Fruit fly (Drosophila melanogaster) whole organism, embryonic: ENCODE measurements around the gene Snm1.
A peak's percentile ranks its signal among the peaks of the same experiment; 100 is the strongest.

Experiments
- BtbVII ChIP-seq: fragments of 200-800 bp; sonication (Bioruptor generic); optimal IDR thresholded peaks from 3 replicates; lab custom pipeline; 2017; ENCODE audit warnings: missing biosample characterization, mild to moderate bottlenecking, missing genetic modification characterization
- CG11723 ChIP-seq: fragments of 200-800 bp; sonication (Bioruptor generic); optimal IDR thresholded peaks from 2 replicates; lab custom pipeline; 2017; ENCODE audit warnings: missing biosample characterization, mild to moderate bottlenecking, missing genetic modification characterization
- CG12744 ChIP-seq: fragments of 200-800 bp; sonication (Bioruptor generic); optimal IDR thresholded peaks from 2 replicates; lab custom pipeline; 2016; ENCODE audit warnings: missing biosample characterization, missing genetic modification characterization
- CG13775 ChIP-seq: fragments of 200-800 bp; sonication (Bioruptor generic); optimal IDR thresholded peaks from 3 replicates; lab custom pipeline; 2017; ENCODE audit warnings: missing biosample characterization, mild to moderate bottlenecking, missing genetic modification characterization
- CG15514 ChIP-seq: fragments of 200-800 bp; sonication (Bioruptor generic); optimal IDR thresholded peaks from 3 replicates; lab custom pipeline; 2017; ENCODE audit warnings: missing biosample characterization, missing genetic modification characterization, mild to moderate bottlenecking, moderate library complexity, missing genetic modification reagents
- CG17802 ChIP-seq: fragments of 200-800 bp; sonication (Bioruptor generic); optimal IDR thresholded peaks from 2 replicates; lab custom pipeline; 2018; ENCODE audit warnings: missing biosample characterization, mild to moderate bottlenecking, missing genetic modification characterization, moderate library complexity
- CG18764 ChIP-seq: fragments of 200-800 bp; sonication (Bioruptor generic); optimal IDR thresholded peaks from 3 replicates; lab custom pipeline; 2016; ENCODE audit warnings: missing biosample characterization, missing genetic modification characterization
- CG2712 ChIP-seq: fragments of 200-800 bp; optimal IDR thresholded peaks from 3 replicates; lab custom pipeline; 2019; ENCODE audit warnings: missing biosample characterization, mild to moderate bottlenecking, missing genetic modification characterization, moderate library complexity
- CG2889 ChIP-seq: fragments of 200-800 bp; sonication (Bioruptor generic); IDR thresholded peaks from 3 replicates; pipeline ENCODE4 v1.3.6; 2022; ENCODE audit warnings: missing biosample characterization, missing genetic modification characterization
- CG31365 ChIP-seq: fragments of 200-800 bp; sonication (Bioruptor generic); optimal IDR thresholded peaks from 2 replicates; lab custom pipeline; 2018; ENCODE audit warnings: missing biosample characterization, mild to moderate bottlenecking, missing genetic modification characterization
- CG31441 ChIP-seq: fragments of 200-800 bp; sonication (Bioruptor generic); IDR thresholded peaks from 2 replicates; pipeline ENCODE4 v1.3.6; 2022; ENCODE audit warnings: missing biosample characterization, missing genetic modification characterization
- CG34224 ChIP-seq: fragments of 200-800 bp; sonication (Bioruptor generic); IDR thresholded peaks from 3 replicates; pipeline ENCODE4 v1.3.6; 2022; ENCODE audit warnings: missing biosample characterization, missing genetic modification characterization; ENCODE audit not compliant: partially characterized antibody
- CG3838 ChIP-seq: fragments of 200-800 bp; sonication (Bioruptor generic); optimal IDR thresholded peaks from 3 replicates; lab custom pipeline; 2016; ENCODE audit warnings: missing biosample characterization, missing genetic modification characterization
- CG7271 ChIP-seq: fragments of 200-800 bp; sonication (Bioruptor generic); optimal IDR thresholded peaks from 2 replicates; lab custom pipeline; 2018; ENCODE audit warnings: missing biosample characterization, mild to moderate bottlenecking, missing genetic modification characterization, moderate library complexity
- CG8924 ChIP-seq: fragments of 200-800 bp; optimal IDR thresholded peaks from 3 replicates; lab custom pipeline; 2019; ENCODE audit warnings: missing biosample characterization, mild to moderate bottlenecking, missing genetic modification characterization, moderate library complexity
- CG9215 ChIP-seq: fragments of 200-800 bp; sonication (Bioruptor generic); IDR thresholded peaks from 2 replicates; pipeline ENCODE4 v1.3.6; 2022; ENCODE audit warnings: missing biosample characterization, missing genetic modification characterization
- CG9817 ChIP-seq: fragments of 200-800 bp; sonication (Bioruptor generic); optimal IDR thresholded peaks from 2 replicates; lab custom pipeline; 2018; ENCODE audit warnings: missing biosample characterization, mild to moderate bottlenecking, missing genetic modification characterization, moderate library complexity
- Camta ChIP-seq: fragments of 200-800 bp; sonication (Bioruptor generic); optimal IDR thresholded peaks from 2 replicates; lab custom pipeline; 2016; ENCODE audit warnings: missing biosample characterization, missing genetic modification characterization
- D19A ChIP-seq: fragments of 200-800 bp; optimal IDR thresholded peaks from 3 replicates; lab custom pipeline; 2019; ENCODE audit warnings: missing biosample characterization, mild to moderate bottlenecking, missing genetic modification characterization, moderate library complexity
- Dip3 ChIP-seq: fragments of 200-800 bp; sonication (Bioruptor generic); optimal IDR thresholded peaks from 3 replicates; lab custom pipeline; 2016; ENCODE audit warnings: missing biosample characterization, missing genetic modification characterization
- Doc3 ChIP-seq: fragments of 200-800 bp; sonication (Bioruptor generic); IDR thresholded peaks from 3 replicates; pipeline ENCODE4 v1.3.6; 2022; ENCODE audit warnings: missing biosample characterization, missing genetic modification characterization; ENCODE audit not compliant: partially characterized antibody
- Drgx ChIP-seq: fragments of 200-800 bp; sonication (Bioruptor generic); IDR thresholded peaks from 2 replicates; pipeline ENCODE4 v1.3.6; 2022; ENCODE audit warnings: missing biosample characterization, missing genetic modification characterization
- Ets65A ChIP-seq: fragments of 200-800 bp; sonication (Bioruptor generic); peaks from one replicate; lab custom pipeline; 2016; ENCODE audit warnings: missing biosample characterization, missing genetic modification characterization
- Ets97D ChIP-seq: fragments of 200-800 bp; sonication (Bioruptor generic); optimal IDR thresholded peaks from 3 replicates; lab custom pipeline; 2016; ENCODE audit warnings: missing biosample characterization, missing genetic modification characterization
- Gsc ChIP-seq: fragments of 200-800 bp; sonication (Bioruptor generic); IDR thresholded peaks from 2 replicates; pipeline ENCODE4 v1.3.6; 2022; ENCODE audit warnings: missing biosample characterization, missing genetic modification characterization
- Hand ChIP-seq: fragments of 200-800 bp; sonication (Bioruptor generic); optimal IDR thresholded peaks from 2 replicates; lab custom pipeline; 2017; ENCODE audit warnings: mild to moderate bottlenecking, missing biosample characterization, missing genetic modification reagents, missing genetic modification characterization
- Kr ChIP-seq: fragments of 200-800 bp; sonication (Bioruptor generic); optimal IDR thresholded peaks from 2 replicates; lab custom pipeline; 2017; ENCODE audit warnings: missing biosample characterization, mild to moderate bottlenecking, missing genetic modification characterization
- Lhr ChIP-seq: fragments of 200-800 bp; sonication (Bioruptor generic); optimal IDR thresholded peaks from 3 replicates; lab custom pipeline; 2017; ENCODE audit warnings: mild to moderate bottlenecking, missing biosample characterization, missing genetic modification reagents, missing genetic modification characterization
- Lpt ChIP-seq: fragments of >200 bp; optimal IDR thresholded peaks from 2 replicates; lab custom pipeline; 2018; ENCODE audit warnings: missing biosample characterization, missing genetic modification characterization
- MBD-R2 ChIP-seq: fragments of 200-800 bp; sonication (Bioruptor generic); IDR thresholded peaks from 2 replicates; pipeline ENCODE4 v1.3.6; 2022; ENCODE audit warnings: missing biosample characterization, missing genetic modification characterization
- Poxn ChIP-seq: fragments of 200-800 bp; sonication (Bioruptor generic); IDR thresholded peaks from 2 replicates; pipeline ENCODE4 v1.3.6; 2022; ENCODE audit warnings: missing biosample characterization, missing genetic modification characterization
- Side ChIP-seq: fragments of 200-800 bp; sonication (Bioruptor generic); optimal IDR thresholded peaks from 2 replicates; lab custom pipeline; 2016; ENCODE audit warnings: missing biosample characterization, missing genetic modification characterization
- ato ChIP-seq: fragments of 200-800 bp; sonication (Bioruptor generic); IDR thresholded peaks from 2 replicates; pipeline ENCODE4 v1.3.6; 2022; ENCODE audit warnings: missing biosample characterization, missing genetic modification characterization; ENCODE audit not compliant: partially characterized antibody
- eyg ChIP-seq: fragments of 200-800 bp; sonication (Bioruptor generic); optimal IDR thresholded peaks from 3 replicates; lab custom pipeline; 2016; ENCODE audit warnings: missing biosample characterization, missing genetic modification characterization
- ftz-f1 ChIP-seq: fragments of 200-800 bp; sonication (Bioruptor generic); optimal IDR thresholded peaks from 2 replicates; lab custom pipeline; 2016; ENCODE audit warnings: missing biosample characterization, missing genetic modification characterization
- jigr1 ChIP-seq: fragments of 200-800 bp; sonication (Bioruptor generic); IDR thresholded peaks from 3 replicates; pipeline ENCODE4 v1.3.6; 2022; ENCODE audit warnings: missing biosample characterization, missing genetic modification characterization
- kah ChIP-seq: fragments of 200-800 bp; sonication (Bioruptor generic); optimal IDR thresholded peaks from 2 replicates; lab custom pipeline; 2018; ENCODE audit warnings: missing biosample characterization, mild to moderate bottlenecking, missing genetic modification characterization
- kay ChIP-seq: fragments of 200-800 bp; sonication (Bioruptor generic); optimal IDR thresholded peaks from 2 replicates; lab custom pipeline; 2016; ENCODE audit warnings: missing biosample characterization, missing genetic modification characterization
- kni ChIP-seq: fragments of 200-800 bp; sonication (Bioruptor generic); optimal IDR thresholded peaks from 3 replicates; lab custom pipeline; 2017; ENCODE audit warnings: mild to moderate bottlenecking, missing biosample characterization, missing genetic modification reagents, missing genetic modification characterization
- lab ChIP-seq: fragments of 200-800 bp; sonication (Bioruptor generic); optimal IDR thresholded peaks from 3 replicates; lab custom pipeline; 2017; ENCODE audit warnings: missing biosample characterization, missing genetic modification characterization, mild to moderate bottlenecking, moderate library complexity, missing genetic modification reagents
- maf-S ChIP-seq: fragments of 200-800 bp; sonication (Bioruptor generic); optimal IDR thresholded peaks from 2 replicates; lab custom pipeline; 2016; ENCODE audit warnings: missing biosample characterization, missing genetic modification characterization
- nom ChIP-seq: fragments of 200-800 bp; sonication (Bioruptor generic); optimal IDR thresholded peaks from 2 replicates; lab custom pipeline; 2017; ENCODE audit warnings: missing biosample characterization, missing genetic modification characterization, mild to moderate bottlenecking, moderate library complexity, missing genetic modification reagents
- odd ChIP-seq: fragments of 200-800 bp; sonication (Bioruptor generic); optimal IDR thresholded peaks from 2 replicates; lab custom pipeline; 2017; ENCODE audit warnings: missing biosample characterization, mild to moderate bottlenecking, missing genetic modification characterization
- onecut ChIP-seq: fragments of 200-800 bp; sonication (Bioruptor generic); IDR thresholded peaks from 2 replicates; pipeline ENCODE4 v1.3.6; 2022; ENCODE audit warnings: missing biosample characterization, missing genetic modification characterization
- ro ChIP-seq: fragments of 200-800 bp; sonication (Bioruptor generic); IDR thresholded peaks from 2 replicates; pipeline ENCODE4 v1.3.6; 2022; ENCODE audit warnings: missing biosample characterization, missing genetic modification characterization
- run ChIP-seq: fragments of 200-800 bp; sonication (Bioruptor generic); optimal IDR thresholded peaks from 3 replicates; lab custom pipeline; 2018; ENCODE audit warnings: missing biosample characterization, mild to moderate bottlenecking, missing genetic modification characterization
- sens-2 ChIP-seq: fragments of 200-800 bp; sonication (Bioruptor generic); IDR thresholded peaks from 2 replicates; pipeline ENCODE4 v1.3.6; 2022; ENCODE audit warnings: missing biosample characterization, missing genetic modification characterization
- sima ChIP-seq: fragments of 200-800 bp; sonication (Bioruptor generic); optimal IDR thresholded peaks from 2 replicates; lab custom pipeline; 2016; ENCODE audit warnings: missing biosample characterization, missing genetic modification characterization
- sug ChIP-seq: fragments of 200-800 bp; optimal IDR thresholded peaks from 2 replicates; lab custom pipeline; 2019; ENCODE audit warnings: missing biosample characterization, mild to moderate bottlenecking, missing genetic modification characterization, moderate library complexity
- tap ChIP-seq: fragments of 200-800 bp; optimal IDR thresholded peaks from 3 replicates; lab custom pipeline; 2019; ENCODE audit warnings: missing biosample characterization, mild to moderate bottlenecking, missing genetic modification characterization, moderate library complexity
- wdn ChIP-seq: fragments of 200-800 bp; sonication (Bioruptor generic); IDR thresholded peaks from 2 replicates; pipeline ENCODE4 v1.3.6; 2022; ENCODE audit warnings: missing biosample characterization, missing genetic modification characterization
- zfh1 ChIP-seq: fragments of 200-800 bp; sonication (Bioruptor generic); IDR thresholded peaks from 3 replicates; pipeline ENCODE4 v1.3.6; 2022; ENCODE audit warnings: missing biosample characterization, missing genetic modification characterization

The Snm1 gene

dm6 chr3R:5568590-5568989, 13.7 kb downstream of the Snm1 start, which contains the start of the genes CG2931 and Rheb (continued):
- peak; percentile 57 for TF ChIP-seq CG7271 (tag; lab: Kevin White, UChicago)
- TF ChIP-seq CG31365 (tag; lab: Kevin White, UChicago) = no peak
- TF ChIP-seq Hand (GFP tag; lab: Kevin White, UChicago) = peak; percentile 13
- TF ChIP-seq Side (GFP tag; lab: Kevin White, UChicago) = no peak
- TF ChIP-seq kay (GFP tag; lab: Kevin White, UChicago) = peak; percentile 51
- TF ChIP-seq CG31441 (GFP tag; lab: Robert Waterston, UW) = peak; percentile 61
- no peak for TF ChIP-seq kni (GFP tag; lab: Kevin White, UChicago)
- no peak for TF ChIP-seq Poxn (GFP tag; lab: Robert Waterston, UW)
- no peak for TF ChIP-seq ro (GFP tag; lab: Robert Waterston, UW)
- TF ChIP-seq CG9215 (GFP tag; lab: Robert Waterston, UW) = peak; percentile 52
- TF ChIP-seq sug = peak; percentile 63
- TF ChIP-seq CG13775 (GFP tag; lab: Kevin White, UChicago) = peak; percentile 70
- TF ChIP-seq CG3838 (GFP tag; lab: Kevin White, UChicago) = no peak
- no peak for TF ChIP-seq Lpt (GFP tag; lab: Kevin White, UChicago)
- TF ChIP-seq CG8924 (tag; lab: Kevin White, UChicago) = peak; percentile 72
- TF ChIP-seq odd (GFP tag; lab: Kevin White, UChicago) = no peak
- TF ChIP-seq CG9817 = peak; percentile 76
- peak; percentile 79 for TF ChIP-seq Doc3
- peak; percentile 76 for TF ChIP-seq Ets97D (GFP tag; lab: Kevin White, UChicago)
- no peak for TF ChIP-seq sens-2
- peak; percentile 42 for TF ChIP-seq CG12744 (GFP tag; lab: Kevin White, UChicago)
- no peak for TF ChIP-seq jigr1 (GFP tag; lab: Robert Waterston, UW)
- no peak for TF ChIP-seq Drgx (GFP tag; lab: Robert Waterston, UW)
- no peak for TF ChIP-seq BtbVII (GFP tag; lab: Kevin White, UChicago)
- TF ChIP-seq Ets65A (GFP tag; lab: Kevin White, UChicago) = peak; percentile 94
- peak; percentile 78 for TF ChIP-seq CG2712 (tag; lab: Kevin White, UChicago)
- TF ChIP-seq kah (GFP tag; lab: Kevin White, UChicago) = no peak
- peak; percentile 84 for TF ChIP-seq onecut (GFP tag; lab: Robert Waterston, UW)
- peak; percentile 51 for TF ChIP-seq lab (GFP tag; lab: Kevin White, UChicago)
- TF ChIP-seq ato (GFP tag; lab: Robert Waterston, UW) = no peak
- peak; percentile 51 for TF ChIP-seq Camta (GFP tag; lab: Kevin White, UChicago)
- no peak for TF ChIP-seq Kr (GFP tag; lab: Kevin White, UChicago)
- peak; percentile 8 for TF ChIP-seq CG11723 (GFP tag; lab: Kevin White, UChicago)
- TF ChIP-seq nom (GFP tag; lab: Kevin White, UChicago) = no peak
- TF ChIP-seq D19A (tag; lab: Kevin White, UChicago) = peak; percentile 48
- peak; percentile 53 for TF ChIP-seq Dip3 (GFP tag; lab: Kevin White, UChicago)
- TF ChIP-seq Gsc (GFP tag; lab: Robert Waterston, UW) = 0 out of 2 replicates have a peak, but pooled peaks have one; percentile 7
- TF ChIP-seq CG2889 (GFP tag; lab: Robert Waterston, UW) = no peak
- TF ChIP-seq CG34224 = peak; percentile 68
- no peak for TF ChIP-seq run (tag; lab: Kevin White, UChicago)
- peak; percentile 72 for TF ChIP-seq MBD-R2 (GFP tag; lab: Robert Waterston, UW)
- peak; percentile 76 for TF ChIP-seq Lhr (GFP tag; lab: Kevin White, UChicago)
- TF ChIP-seq sima (GFP tag; lab: Kevin White, UChicago) = no peak
- no peak for TF ChIP-seq wdn
- TF ChIP-seq eyg (GFP tag; lab: Kevin White, UChicago) = no peak
- TF ChIP-seq CG15514 (GFP tag; lab: Kevin White, UChicago) = peak; percentile 81
- TF ChIP-seq maf-S = peak; percentile 53
- peak; percentile 62 for TF ChIP-seq CG18764 (GFP tag; lab: Kevin White, UChicago)
- TF ChIP-seq zfh1 (GFP tag; lab: Robert Waterston, UW) = peak; percentile 66; the same call in 2 of the 3 replicates
- TF ChIP-seq CG17802 (tag; lab: Kevin White, UChicago) = peak; percentile 100
- no peak for TF ChIP-seq ftz-f1 (GFP tag; lab: Kevin White, UChicago)
- TF ChIP-seq tap (tag; lab: Kevin White, UChicago) = peak; percentile 48
